Worm (Caenorhabditis elegans) whole organism, young adult: ENCODE data around the gene ckr-2.

Experiments
- F22D6.2 ChIP-seq: sonication (generic microtip); optimal IDR thresholded peaks from 2 replicates; lab custom pipeline; 2016; ENCODE audit warnings: mild to moderate bottlenecking, missing genetic modification characterization, missing compliant biosample characterization
- ccch-3 ChIP-seq: fragments of 200-800 bp; sonication (Bioruptor generic); optimal IDR thresholded peaks from 2 replicates; lab custom pipeline; 2018; ENCODE audit warnings: mild to moderate bottlenecking, missing genetic modification characterization, missing compliant biosample characterization
- ets-4 ChIP-seq: fragments of 200-800 bp; sonication (Bioruptor generic); optimal IDR thresholded peaks from 2 replicates; lab custom pipeline; 2018; ENCODE audit warnings: mild to moderate bottlenecking, missing genetic modification characterization, missing compliant biosample characterization
- madf-8 ChIP-seq: fragments of 200-800 bp; sonication (Bioruptor generic); conservative IDR thresholded peaks from 2 replicates; pipeline ENCODE4 v1.3.6; 2022; ENCODE audit warnings: missing genetic modification reagents, missing genetic modification characterization, missing compliant biosample characterization
- mes-4 ChIP-seq: sonication (generic microtip); optimal IDR thresholded peaks from 2 replicates; lab custom pipeline; 2016; ENCODE audit warnings: missing genotype, missing genetic modification characterization, missing compliant biosample characterization
- nfya-1 ChIP-seq: sonication (generic microtip); optimal IDR thresholded peaks from 2 replicates; lab custom pipeline; 2017; ENCODE audit warnings: antibody characterized with exemption, missing compliant biosample characterization, missing genetic modification characterization, borderline replicate concordance; ENCODE audit not compliant: insufficient read depth
- nhr-120 ChIP-seq: fragments of 200-800 bp; sonication (Bioruptor generic); IDR thresholded peaks from 2 replicates; pipeline ENCODE4 v1.3.6; 2022; ENCODE audit warnings: missing genetic modification characterization, missing compliant biosample characterization
- nhr-90 ChIP-seq: sonication (generic microtip); optimal IDR thresholded peaks from 2 replicates; lab custom pipeline; 2016; ENCODE audit warnings: missing genotype, mild to moderate bottlenecking, missing genetic modification characterization, missing compliant biosample characterization
- rcor-1 ChIP-seq: fragments of 200-800 bp; sonication (Bioruptor generic); IDR thresholded peaks from 2 replicates; pipeline ENCODE4 v1.3.6; 2022; ENCODE audit warnings: missing genetic modification reagents, missing genetic modification characterization, missing compliant biosample characterization
- sdz-38 ChIP-seq: sonication (generic microtip); optimal IDR thresholded peaks from 2 replicates; lab custom pipeline; 2016; ENCODE audit warnings: missing genotype, missing genetic modification characterization, missing compliant biosample characterization
- unc-62 ChIP-seq: fragments of 150-350 bp; optimal IDR thresholded peaks from 2 replicates; lab custom pipeline; 2014; ENCODE audit warnings: missing biosample characterization, missing genetic modification reagents, missing genetic modification characterization

DNA sequence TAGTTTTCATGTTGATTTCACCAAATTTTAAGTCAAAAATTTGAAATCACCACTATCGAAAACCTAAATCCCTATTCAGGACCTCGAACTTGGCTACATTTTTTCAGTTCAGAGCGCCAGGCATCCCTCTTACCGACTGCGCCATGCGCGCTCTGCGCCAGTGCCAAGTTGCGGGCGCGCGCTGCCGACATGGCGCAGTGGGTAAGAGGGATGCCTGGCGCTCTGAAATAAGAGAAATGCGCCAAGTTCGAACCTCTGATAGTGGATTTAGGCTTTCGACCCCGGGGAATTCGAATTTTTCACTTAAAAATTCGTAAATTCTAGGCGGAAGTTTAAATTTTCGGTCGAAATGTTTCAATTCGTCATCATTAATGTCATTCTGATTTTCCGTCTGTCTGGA is 31.5 kb downstream of the ckr-2 start:
- TF ChIP-seq madf-8 (GFP tag; lab: Robert Waterston, UW) (no peak), rcor-1 (no peak), ccch-3 (GFP tag; lab: Kevin White, UChicago) (no peak), unc-62 (no peak), sdz-38 (no peak), F22D6.2 (tag; lab: Kevin White, UChicago) (no peak), nhr-120 (no peak), nfya-1 (no peak), nhr-90 (tag; lab: Kevin White, UChicago) (no peak), ets-4 (GFP tag; lab: Kevin White, UChicago) (no peak), mes-4 (tag; lab: Kevin White, UChicago) (no peak)
